Fruit fly (Drosophila melanogaster) whole organism, wandering third instar larva: ENCODE results near the gene CG33642.

ENCODE experiments used
- Abd-B ChIP-seq: fragments of >200 bp; optimal IDR thresholded peaks from 2 replicates; lab custom pipeline; 2017; ENCODE audit warnings: missing biosample characterization, missing genetic modification characterization
- CG9705 ChIP-seq: fragments of 200-800 bp; sonication (Bioruptor generic); optimal IDR thresholded peaks from 2 replicates; lab custom pipeline; 2018; ENCODE audit warnings: missing biosample characterization, mild to moderate bottlenecking, missing genetic modification characterization
- CrebA ChIP-seq: fragments of 200-800 bp; sonication (Bioruptor generic); optimal IDR thresholded peaks from 2 replicates; lab custom pipeline; 2016; ENCODE audit warnings: missing biosample characterization, mild to moderate bottlenecking, missing genetic modification characterization, borderline replicate concordance
- Dfd ChIP-seq: fragments of >200 bp; optimal IDR thresholded peaks from 2 replicates; lab custom pipeline; 2017; ENCODE audit warnings: missing biosample characterization, missing genetic modification characterization
- Dif ChIP-seq: fragments of 200-275, 200-300 bp; sonication (Bioruptor generic); optimal IDR thresholded peaks from 2 replicates; lab custom pipeline; 2018; ENCODE audit warnings: missing biosample characterization, missing genetic modification characterization; ENCODE audit not compliant: partially characterized antibody
- GATAd ChIP-seq: sonication (Bioruptor generic); optimal IDR thresholded peaks from 2 replicates; lab custom pipeline; 2016; ENCODE audit warnings: missing biosample characterization, missing genetic modification characterization
- Hnf4 ChIP-seq: fragments of 200-800 bp; sonication (Bioruptor generic); optimal IDR thresholded peaks from 2 replicates; lab custom pipeline; 2016; ENCODE audit warnings: missing biosample characterization, mild to moderate bottlenecking, missing genetic modification characterization
- Hr78 ChIP-seq: fragments of >200 bp; optimal IDR thresholded peaks from 2 replicates; lab custom pipeline; 2017; ENCODE audit warnings: missing biosample characterization, missing genetic modification characterization
- Jra ChIP-seq: sonication (Bioruptor generic); optimal IDR thresholded peaks from 2 replicates; lab custom pipeline; 2016; ENCODE audit warnings: missing biosample characterization, missing genetic modification characterization
- Mio ChIP-seq: sonication (Bioruptor generic); optimal IDR thresholded peaks from 2 replicates; lab custom pipeline; 2016; ENCODE audit warnings: missing biosample characterization, missing genetic modification characterization
- Myc ChIP-seq: fragments of >200 bp; optimal IDR thresholded peaks from 2 replicates; lab custom pipeline; 2017
- N ChIP-seq: fragments of >200 bp; optimal IDR thresholded peaks from 2 replicates; lab custom pipeline; 2018; ENCODE audit warnings: missing biosample characterization, missing external identifiers, missing genetic modification characterization
- Rel ChIP-seq, 2 experiments: fragments of 200-800 bp; sonication (Bioruptor generic) in 1 of 2; optimal IDR thresholded peaks; 2 replicates in 1 of 2; 3 replicates in 1 of 2; lab custom pipeline; 2016 to 2019; ENCODE audit warnings: mild to moderate bottlenecking in 2 of 2, missing biosample characterization in 2 of 2, missing genetic modification characterization in 2 of 2, moderate library complexity in 1 of 2
- Sp1 ChIP-seq: fragments of 200-800 bp; sonication (Bioruptor generic); optimal IDR thresholded peaks from 3 replicates; lab custom pipeline; 2019; ENCODE audit warnings: missing biosample characterization, mild to moderate bottlenecking, missing genetic modification characterization, moderate library complexity
- Vsx2 ChIP-seq: fragments of 200-300, 225-300 bp; sonication (Bioruptor generic); optimal IDR thresholded peaks from 2 replicates; lab custom pipeline; 2018; ENCODE audit warnings: missing biosample characterization, missing genetic modification characterization; ENCODE audit not compliant: partially characterized antibody
- br ChIP-seq: fragments of 200-800 bp; sonication (Bioruptor generic); optimal IDR thresholded peaks from 2 replicates; lab custom pipeline; 2016; ENCODE audit warnings: missing biosample characterization, missing genetic modification characterization
- brk ChIP-seq: fragments of 200-800 bp; sonication (Bioruptor generic); optimal IDR thresholded peaks from 2 replicates; lab custom pipeline; 2016; ENCODE audit warnings: missing biosample characterization, mild to moderate bottlenecking, missing genetic modification characterization
- dmrt93B ChIP-seq: fragments of 200-800 bp; sonication (Bioruptor generic); optimal IDR thresholded peaks from 2 replicates; lab custom pipeline; 2018; ENCODE audit warnings: missing biosample characterization, mild to moderate bottlenecking, missing genetic modification characterization
- dsf ChIP-seq: sonication (Bioruptor generic); optimal IDR thresholded peaks from 2 replicates; lab custom pipeline; 2016; ENCODE audit warnings: missing biosample characterization, missing genetic modification characterization, borderline replicate concordance
- ey ChIP-seq: fragments of 200-800 bp; sonication (Bioruptor generic); optimal IDR thresholded peaks from 2 replicates; lab custom pipeline; 2016; ENCODE audit warnings: missing biosample characterization, missing genetic modification characterization
- foxo ChIP-seq, 2 experiments: fragments of 200-800 bp; sonication (Bioruptor generic); optimal IDR thresholded peaks; 2 replicates in 1 of 2; 3 replicates in 1 of 2; lab custom pipeline; 2016 to 2017; ENCODE audit warnings: missing biosample characterization in 2 of 2, missing genetic modification characterization in 2 of 2
- fru ChIP-seq: fragments of 200-800 bp; sonication (Bioruptor generic); optimal IDR thresholded peaks from 3 replicates; lab custom pipeline; 2016; ENCODE audit warnings: missing biosample characterization, mild to moderate bottlenecking, missing genetic modification characterization
- jim ChIP-seq: fragments of 175-275, 200-325 bp; sonication (Bioruptor generic); optimal IDR thresholded peaks from 2 replicates; lab custom pipeline; 2016; ENCODE audit warnings: missing biosample characterization, mild to moderate bottlenecking, missing genetic modification characterization
- pan ChIP-seq: fragments of >200 bp; optimal IDR thresholded peaks from 2 replicates; lab custom pipeline; 2017
- psq ChIP-seq: fragments of 200-800 bp; sonication (Bioruptor generic); optimal IDR thresholded peaks from 3 replicates; lab custom pipeline; 2017; ENCODE audit warnings: missing biosample characterization, mild to moderate bottlenecking, missing genetic modification characterization, moderate library complexity
- rgr ChIP-seq: fragments of 200-800 bp; sonication (Bioruptor generic); optimal IDR thresholded peaks from 3 replicates; lab custom pipeline; 2016; ENCODE audit warnings: missing biosample characterization, mild to moderate bottlenecking, missing genetic modification characterization
- sage ChIP-seq: fragments of 200-800 bp; sonication (Bioruptor generic); optimal IDR thresholded peaks from 2 replicates; lab custom pipeline; 2016; ENCODE audit warnings: missing biosample characterization, mild to moderate bottlenecking, missing genetic modification characterization
- tai ChIP-seq: sonication (Bioruptor generic); optimal IDR thresholded peaks from 2 replicates; lab custom pipeline; 2016; ENCODE audit warnings: missing biosample characterization, missing genetic modification characterization
- usp ChIP-seq: fragments of >200 bp; optimal IDR thresholded peaks from 2 replicates; lab custom pipeline; 2017; ENCODE audit warnings: missing biosample characterization, missing genetic modification characterization

The CG33642 gene

dm6 chr2L:13531785-13532184, 2.0 kb downstream of the CG33642 start, which contains the start of gene CG33644:
Gene CG33644, plus strand, starts transcription at chr2L:13532085.
- TF ChIP-seq Dif (GFP tag; lab: Kevin White, UChicago) (no peak), CrebA (GFP tag; lab: Kevin White, UChicago) (no peak), pan (lab: Kevin White, UChicago) (no peak), Hr78 (no peak), psq (GFP tag; lab: Kevin White, UChicago) (no peak), Hnf4 (GFP tag; lab: Kevin White, UChicago) (no peak), GATAd (GFP tag; lab: Kevin White, UChicago) (no peak), sage (GFP tag; lab: Kevin White, UChicago) (no peak), N (GFP tag; lab: Kevin White, UChicago) (no peak), Abd-B (GFP tag; lab: Kevin White, UChicago) (no peak), Dfd (GFP tag; lab: Kevin White, UChicago) (no peak)

dm6 chr2L:13532524-13532923, 2.7 kb downstream of the CG33642 start, which contains the start of gene CG33645:
Gene CG33645, plus strand, starts transcription at chr2L:13532824.
- no peak for TF ChIP-seq tai (GFP tag; lab: Kevin White, UChicago)

dm6 chr2L:13535678-13536077, 5.9 kb downstream of the CG33642 start, which contains the start of gene CG15638:
Gene CG15638, minus strand, starts transcription at chr2L:13535778.
- TF ChIP-seq tai (GFP tag; lab: Kevin White, UChicago) (no peak), dmrt93B (GFP tag; lab: Kevin White, UChicago) (no peak)

dm6 chr2L:13540704-13541103, 10.9 kb downstream of the CG33642 start, which contains the start of gene CG16852:
Gene CG16852, plus strand, starts transcription at chr2L:13540751.
- no peak for TF ChIP-seq sage (GFP tag; lab: Kevin White, UChicago)
- no peak for TF ChIP-seq Jra
- TF ChIP-seq dsf = no peak
- no peak for TF ChIP-seq usp (GFP tag; lab: Kevin White, UChicago)
- no peak for TF ChIP-seq rgr (GFP tag; lab: Kevin White, UChicago)
- no peak for TF ChIP-seq ey
- no peak for TF ChIP-seq Abd-B (GFP tag; lab: Kevin White, UChicago)
- no peak for TF ChIP-seq N (GFP tag; lab: Kevin White, UChicago)
- TF ChIP-seq foxo (GFP tag; optimal IDR thresholded peaks at IDR 0.05; lab: Kevin White, UChicago) = no peak
- TF ChIP-seq tai (GFP tag; lab: Kevin White, UChicago) = no peak
- TF ChIP-seq Mio = no peak
- no peak for TF ChIP-seq GATAd (GFP tag; lab: Kevin White, UChicago)
- TF ChIP-seq Rel (GFP tag; optimal IDR thresholded peaks at IDR 0.05; lab: Kevin White, UChicago) = no peak
- no peak for TF ChIP-seq Rel (tag; optimal IDR thresholded peaks at IDR 0.05; lab: Kevin White, UChicago)
- no peak for TF ChIP-seq Sp1 (GFP tag; lab: Kevin White, UChicago)

- TF ChIP-seq Myc (lab: Kevin White, UChicago) (no peak), CrebA (GFP tag; lab: Kevin White, UChicago) (no peak), psq (GFP tag; lab: Kevin White, UChicago) (no peak), rgr (GFP tag; lab: Kevin White, UChicago) (no peak), Dfd (GFP tag; lab: Kevin White, UChicago) (no peak), GATAd (GFP tag; lab: Kevin White, UChicago) (no peak), Rel (GFP tag; optimal IDR thresholded peaks at IDR 0.05; lab: Kevin White, UChicago) (no peak), Rel (tag; optimal IDR thresholded peaks at IDR 0.05; lab: Kevin White, UChicago) (no peak), br (GFP tag; lab: Kevin White, UChicago) (no peak), Jra (no peak), ey (no peak), Hr78 (no peak), fru (no peak), usp (GFP tag; lab: Kevin White, UChicago) (no peak), Vsx2 (GFP tag; lab: Kevin White, UChicago) (no peak), dsf (no peak), CG9705 (GFP tag; lab: Kevin White, UChicago) (no peak), dmrt93B (GFP tag; lab: Kevin White, UChicago) (no peak), jim (GFP tag; lab: Kevin White, UChicago) (no peak), brk (GFP tag; lab: Kevin White, UChicago) (no peak)
Measured at dm6 chr2L:13541968-13542367, 12.2 kb downstream of the CG33642 start, which contains the start of gene CG16853. Gene CG16853, plus strand, starts transcription at chr2L:13542268.
